Worm (Caenorhabditis elegans) whole organism, midembryonic: Measurements from ENCODE around the gene cyb-3.

Experiments
- T22C8.4 ChIP-seq: fragments of 200-800 bp; sonication (Bioruptor generic); IDR thresholded peaks from 2 replicates; pipeline ENCODE4 v1.3.6; 2022; ENCODE audit warnings: missing genetic modification characterization, missing compliant biosample characterization
- cog-1 ChIP-seq: sonication (generic microtip); optimal IDR thresholded peaks from 2 replicates; lab custom pipeline; 2016; ENCODE audit warnings: missing genetic modification characterization, missing compliant biosample characterization
- flt-1 ChIP-seq: fragments of 200-800 bp; sonication (Bioruptor generic); IDR thresholded peaks from 2 replicates; pipeline ENCODE4 v1.3.6; 2022; ENCODE audit warnings: missing genetic modification characterization, missing compliant biosample characterization
- klf-2 ChIP-seq: fragments of 200-800 bp; sonication (Bioruptor generic); conservative IDR thresholded peaks from 2 replicates; pipeline ENCODE4 v1.3.6; 2022; ENCODE audit warnings: missing genetic modification reagents, missing genetic modification characterization, missing compliant biosample characterization
- med-1 ChIP-seq: sonication (generic microtip); optimal IDR thresholded peaks from 2 replicates; lab custom pipeline; 2017; ENCODE audit warnings: missing genetic modification characterization, mild to moderate bottlenecking, missing compliant biosample characterization, antibody characterized with exemption, missing genetic modification reagents; ENCODE audit not compliant: insufficient read depth
- ref-1 ChIP-seq: fragments of 200-800 bp; sonication (Bioruptor generic); conservative IDR thresholded peaks from 2 replicates; pipeline ENCODE4 v1.3.6; 2022; ENCODE audit warnings: missing genetic modification reagents, missing genetic modification characterization, missing compliant biosample characterization
- tab-1 ChIP-seq: fragments of 200-800 bp; sonication (Bioruptor generic); IDR thresholded peaks from 2 replicates; pipeline ENCODE4 v1.3.6; 2022; ENCODE audit warnings: missing genetic modification characterization, missing compliant biosample characterization
- ztf-23 ChIP-seq: fragments of 200-800 bp; sonication (Bioruptor generic); IDR thresholded peaks from 2 replicates; pipeline ENCODE4 v1.3.6; 2022; ENCODE audit warnings: missing genetic modification reagents, missing genetic modification characterization, missing compliant biosample characterization
- ztf-29 ChIP-seq: fragments of 200-800 bp; sonication (Bioruptor generic); IDR thresholded peaks from 2 replicates; pipeline ENCODE4 v1.3.6; 2022; ENCODE audit warnings: missing genetic modification reagents, missing genetic modification characterization, missing compliant biosample characterization

DNA sequence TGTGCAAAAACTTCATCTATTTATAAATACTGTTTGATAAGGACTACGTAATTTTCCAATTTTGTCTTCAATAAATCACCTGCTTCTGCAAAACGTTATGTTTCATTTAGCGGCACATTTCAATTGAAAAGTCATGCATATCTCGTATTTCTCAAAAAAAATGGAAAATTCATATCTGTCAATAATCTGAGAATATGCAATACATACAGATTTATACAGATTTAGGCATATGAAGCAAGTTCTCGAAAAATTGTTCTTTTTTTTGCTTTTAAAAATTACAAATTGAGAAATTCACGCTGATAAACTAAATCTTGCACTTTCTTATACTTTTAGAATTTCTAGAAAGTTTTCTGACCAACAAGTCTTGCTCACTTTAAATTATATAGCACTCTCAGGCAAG is 48.7 kb downstream of the cyb-3 start, which contains the start of gene T26H5.11:
- TF ChIP-seq med-1 (no peak), tab-1 (GFP tag; lab: Robert Waterston, UW) (no peak), T22C8.4 (GFP tag; lab: Robert Waterston, UW) (no peak), ref-1 (GFP tag; lab: Robert Waterston, UW) (no peak), flt-1 (GFP tag; lab: Robert Waterston, UW) (no peak), cog-1 (no peak), ztf-29 (GFP tag; lab: Robert Waterston, UW) (no peak), klf-2 (GFP tag; lab: Robert Waterston, UW) (no peak), ztf-23 (no peak)
